Fruit fly (Drosophila melanogaster) whole organism, pupa: ENCODE measurements around the gene Set2.

Experiments
- CG10348 ChIP-seq: fragments of 200-800 bp; sonication (Bioruptor generic); IDR thresholded peaks from 2 replicates; pipeline ENCODE4 v1.3.6; 2022; ENCODE audit warnings: missing biosample characterization, missing genetic modification characterization
- CG13204 ChIP-seq: fragments of 200-800 bp; sonication (Bioruptor generic); optimal IDR thresholded peaks from 2 replicates; lab custom pipeline; 2018; ENCODE audit warnings: missing biosample characterization, mild to moderate bottlenecking, missing genetic modification characterization, moderate library complexity
- CG15710 ChIP-seq: fragments of 200-800 bp; sonication (Bioruptor generic); optimal IDR thresholded peaks from 2 replicates; lab custom pipeline; 2018; ENCODE audit warnings: missing biosample characterization, mild to moderate bottlenecking, missing genetic modification characterization, moderate library complexity
- CG34367 ChIP-seq: fragments of 200-800 bp; sonication (Bioruptor generic); optimal IDR thresholded peaks from 2 replicates; lab custom pipeline; 2018; ENCODE audit warnings: missing biosample characterization, mild to moderate bottlenecking, missing genetic modification characterization
- CG8159 ChIP-seq: fragments of 200-800 bp; sonication (Bioruptor generic); optimal IDR thresholded peaks from 3 replicates; lab custom pipeline; 2018; ENCODE audit warnings: missing biosample characterization, mild to moderate bottlenecking, missing genetic modification characterization, moderate library complexity
- CG8301 ChIP-seq: fragments of 200-800 bp; sonication (Bioruptor generic); optimal IDR thresholded peaks from 2 replicates; lab custom pipeline; 2018; ENCODE audit warnings: missing biosample characterization, mild to moderate bottlenecking, missing genetic modification characterization
- CG9948 ChIP-seq: fragments of 200-800 bp; sonication (Bioruptor generic); optimal IDR thresholded peaks from 2 replicates; lab custom pipeline; 2018; ENCODE audit warnings: missing biosample characterization, mild to moderate bottlenecking, missing genetic modification characterization, moderate library complexity
- EcR ChIP-seq: fragments of 200-800 bp; sonication (Bioruptor generic); optimal IDR thresholded peaks from 3 replicates; lab custom pipeline; 2019; ENCODE audit warnings: missing biosample characterization, missing genetic modification characterization, mild to moderate bottlenecking, moderate library complexity, missing genetic modification reagents
- Pif1A ChIP-seq: fragments of 200-800 bp; sonication (Bioruptor generic); optimal IDR thresholded peaks from 3 replicates; lab custom pipeline; 2016; ENCODE audit warnings: missing biosample characterization, missing genetic modification characterization
- Pif1B ChIP-seq: fragments of 200-800 bp; sonication (Bioruptor generic); optimal IDR thresholded peaks from 3 replicates; lab custom pipeline; 2016; ENCODE audit warnings: missing biosample characterization, missing genetic modification characterization
- Snoo ChIP-seq: fragments of 200-800 bp; sonication (Bioruptor generic); optimal IDR thresholded peaks from 3 replicates; lab custom pipeline; 2017; ENCODE audit warnings: missing biosample characterization, mild to moderate bottlenecking, missing genetic modification characterization, inconsistent platforms
- fd96Ca ChIP-seq: fragments of 200-800 bp; sonication (Bioruptor generic); IDR thresholded peaks from 3 replicates; pipeline ENCODE4 v1.3.6; 2022; ENCODE audit warnings: missing biosample characterization, missing genetic modification characterization

DNA sequence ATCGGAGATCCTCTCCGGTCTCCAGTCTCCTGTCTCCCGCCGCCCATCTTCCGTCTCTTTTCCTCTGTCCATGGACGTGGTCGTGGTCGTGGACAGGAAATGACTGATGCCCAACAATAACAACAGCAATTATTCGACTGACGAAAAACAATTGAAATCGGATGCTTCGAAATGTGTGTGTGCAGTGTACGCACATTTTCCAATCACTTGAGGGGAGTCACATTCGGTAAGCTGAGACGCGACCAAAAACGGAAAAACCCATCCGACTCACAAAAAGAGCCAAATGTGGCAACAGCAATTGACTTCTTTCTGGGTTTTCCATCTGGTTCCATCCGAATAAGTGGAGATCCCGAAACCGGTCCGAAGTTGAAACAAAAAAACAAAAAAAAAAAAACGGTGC is 43.6 kb upstream of the Set2 start:
- TF ChIP-seq CG9948 (tag; lab: Kevin White, UChicago), result no peak
- no peak for TF ChIP-seq EcR (GFP tag; lab: Kevin White, UChicago)
- no peak for TF ChIP-seq Snoo (tag; lab: Kevin White, UChicago)
- TF ChIP-seq CG8301 (tag; lab: Kevin White, UChicago), result no peak
- TF ChIP-seq Pif1A (GFP tag; lab: Kevin White, UChicago), result no peak
- no peak for TF ChIP-seq Pif1B
- TF ChIP-seq fd96Ca (GFP tag; lab: Robert Waterston, UW), result no peak
- TF ChIP-seq CG10348 (GFP tag; lab: Robert Waterston, UW), result no peak
- no peak for TF ChIP-seq CG34367
- no peak for TF ChIP-seq CG8159 (tag; lab: Kevin White, UChicago)
- no peak for TF ChIP-seq CG13204 (GFP tag; lab: Kevin White, UChicago)
- no peak for TF ChIP-seq CG15710 (tag; lab: Kevin White, UChicago)
